Fruit fly (Drosophila melanogaster) whole organism, prepupa: ENCODE data around the gene retinin.

Source experiments
- CG10631 ChIP-seq: fragments of 200-800 bp; sonication (Bioruptor generic); optimal IDR thresholded peaks from 2 replicates; lab custom pipeline; 2016; ENCODE audit warnings: missing biosample characterization, missing genetic modification characterization
- CG10669 ChIP-seq: fragments of 200-800 bp; sonication (Bioruptor generic); optimal IDR thresholded peaks from 3 replicates; lab custom pipeline; 2018; ENCODE audit warnings: missing biosample characterization, mild to moderate bottlenecking, missing genetic modification characterization, moderate library complexity
- CG11294 ChIP-seq: fragments of 200-800 bp; sonication (Bioruptor generic); IDR thresholded peaks from 2 replicates; pipeline ENCODE4 v1.3.6; 2022; ENCODE audit warnings: missing biosample characterization, missing genetic modification characterization
- CG11902 ChIP-seq: fragments of 200-800 bp; sonication (Bioruptor generic); optimal IDR thresholded peaks from 3 replicates; lab custom pipeline; 2016; ENCODE audit warnings: missing biosample characterization, missing genetic modification characterization
- CG15336 ChIP-seq: fragments of 200-800 bp; sonication (Bioruptor generic); IDR thresholded peaks from 2 replicates; pipeline ENCODE4 v1.3.6; 2022; ENCODE audit warnings: missing biosample characterization, missing genetic modification characterization
- CG16779 ChIP-seq: fragments of 200-800 bp; sonication (Bioruptor generic); optimal IDR thresholded peaks from 3 replicates; lab custom pipeline; 2017; ENCODE audit warnings: missing biosample characterization, mild to moderate bottlenecking, missing genetic modification characterization
- CG3032 ChIP-seq: fragments of 200-800 bp; optimal IDR thresholded peaks from 2 replicates; lab custom pipeline; 2019; ENCODE audit warnings: missing biosample characterization, mild to moderate bottlenecking, missing genetic modification characterization, moderate library complexity
- CG34406 ChIP-seq: fragments of 200-800 bp; sonication (Bioruptor generic); optimal IDR thresholded peaks from 3 replicates; lab custom pipeline; 2016; ENCODE audit warnings: missing biosample characterization, missing genetic modification characterization
- CG3919 ChIP-seq: fragments of 200-800 bp; sonication (Bioruptor generic); optimal IDR thresholded peaks from 3 replicates; lab custom pipeline; 2016; ENCODE audit warnings: missing biosample characterization, missing genetic modification characterization
- CG6276 ChIP-seq: fragments of 200-800 bp; sonication (Bioruptor generic); optimal IDR thresholded peaks from 2 replicates; lab custom pipeline; 2017; ENCODE audit warnings: missing biosample characterization, mild to moderate bottlenecking, missing genetic modification characterization
- CG6854 ChIP-seq: fragments of 200-800 bp; sonication (Bioruptor generic); optimal IDR thresholded peaks from 2 replicates; lab custom pipeline; 2017; ENCODE audit warnings: missing biosample characterization, mild to moderate bottlenecking, missing genetic modification characterization
- CG8119 ChIP-seq: fragments of 200-800 bp; sonication (Bioruptor generic); IDR thresholded peaks from 3 replicates; pipeline ENCODE4 v1.3.6; 2022; ENCODE audit warnings: missing biosample characterization, missing genetic modification characterization
- CG8319 ChIP-seq: fragments of 200-800 bp; sonication (Bioruptor generic); optimal IDR thresholded peaks from 3 replicates; lab custom pipeline; 2016; ENCODE audit warnings: missing biosample characterization, missing genetic modification characterization
- CG8632 ChIP-seq: fragments of 200-800 bp; sonication (Bioruptor generic); optimal IDR thresholded peaks from 3 replicates; lab custom pipeline; 2016; ENCODE audit warnings: missing biosample characterization, missing genetic modification characterization
- Eip75B ChIP-seq: fragments of 200-800 bp; sonication (Bioruptor generic); optimal IDR thresholded peaks from 3 replicates; lab custom pipeline; 2016; ENCODE audit warnings: missing biosample characterization, missing genetic modification characterization
- Eip78C ChIP-seq: fragments of 200-800 bp; sonication (Bioruptor generic); peaks from one replicate; lab custom pipeline; 2016; ENCODE audit warnings: missing biosample characterization, missing genetic modification characterization
- Eip93F ChIP-seq: fragments of 200-800 bp; sonication (Bioruptor generic); optimal IDR thresholded peaks from 2 replicates; lab custom pipeline; 2016; ENCODE audit warnings: missing biosample characterization, mild to moderate bottlenecking, missing genetic modification characterization
- Ets21C ChIP-seq: fragments of 200-800 bp; sonication (Bioruptor generic); optimal IDR thresholded peaks from 3 replicates; lab custom pipeline; 2016; ENCODE audit warnings: missing biosample characterization, missing genetic modification characterization
- Lpt ChIP-seq: fragments of 200-800 bp; sonication (Bioruptor generic); optimal IDR thresholded peaks from 3 replicates; lab custom pipeline; 2016; ENCODE audit warnings: missing biosample characterization, missing genetic modification characterization
- Sox14 ChIP-seq: fragments of 200-800 bp; sonication (Bioruptor generic); optimal IDR thresholded peaks from 3 replicates; lab custom pipeline; 2016; ENCODE audit warnings: missing biosample characterization, missing genetic modification characterization
- achi ChIP-seq: fragments of 200-800 bp; sonication (Bioruptor generic); optimal IDR thresholded peaks from 3 replicates; lab custom pipeline; 2016; ENCODE audit warnings: missing biosample characterization, missing genetic modification characterization
- cyc ChIP-seq: fragments of 200-800 bp; sonication (Bioruptor generic); optimal IDR thresholded peaks from 3 replicates; lab custom pipeline; 2016; ENCODE audit warnings: missing biosample characterization, missing genetic modification characterization
- dac ChIP-seq: fragments of 200-800 bp; sonication (Bioruptor generic); optimal IDR thresholded peaks from 2 replicates; lab custom pipeline; 2017; ENCODE audit warnings: missing biosample characterization, mild to moderate bottlenecking, missing genetic modification characterization
- dsx ChIP-seq: fragments of 200-800 bp; optimal IDR thresholded peaks from 3 replicates; lab custom pipeline; 2019; ENCODE audit warnings: missing biosample characterization, mild to moderate bottlenecking, missing genetic modification characterization, moderate library complexity; ENCODE audit not compliant: poor library complexity, severe bottlenecking
- esn ChIP-seq: fragments of 200-800 bp; sonication (Bioruptor generic); optimal IDR thresholded peaks from 2 replicates; lab custom pipeline; 2016; ENCODE audit warnings: missing biosample characterization, mild to moderate bottlenecking, missing genetic modification characterization, moderate library complexity
- fd59A ChIP-seq: fragments of 200-800 bp; sonication (Bioruptor generic); optimal IDR thresholded peaks from 2 replicates; lab custom pipeline; 2017; ENCODE audit warnings: missing biosample characterization, mild to moderate bottlenecking, missing genetic modification characterization, missing genetic modification reagents
- fkh ChIP-seq: fragments of 200-800 bp; sonication (Bioruptor generic); optimal IDR thresholded peaks from 3 replicates; lab custom pipeline; 2017; ENCODE audit warnings: missing biosample characterization, mild to moderate bottlenecking, missing genetic modification characterization, moderate library complexity
- lz ChIP-seq: fragments of 200-800 bp; sonication (Bioruptor generic); optimal IDR thresholded peaks from 3 replicates; lab custom pipeline; 2016; ENCODE audit warnings: missing biosample characterization, missing genetic modification characterization
- net ChIP-seq: fragments of 200-800 bp; sonication (Bioruptor generic); optimal IDR thresholded peaks from 3 replicates; lab custom pipeline; 2016; ENCODE audit warnings: missing biosample characterization, missing genetic modification characterization
- salr ChIP-seq, 2 experiments: fragments of 200-800 bp; sonication (Bioruptor generic); optimal IDR thresholded peaks; 3 replicates each; lab custom pipeline; 2016 to 2018; ENCODE audit warnings: missing biosample characterization in 2 of 2, missing genetic modification characterization in 2 of 2, mild to moderate bottlenecking in 1 of 2
- spab ChIP-seq: fragments of 200-800 bp; sonication (Bioruptor generic); optimal IDR thresholded peaks from 2 replicates; lab custom pipeline; 2017; ENCODE audit warnings: missing biosample characterization, mild to moderate bottlenecking, missing genetic modification characterization, missing genetic modification reagents
- ss ChIP-seq, 2 experiments: fragments of 200-800 bp; sonication (Bioruptor generic); optimal IDR thresholded peaks; 2 replicates in 1 of 2; 3 replicates in 1 of 2; lab custom pipeline; 2017 to 2018; ENCODE audit warnings: mild to moderate bottlenecking in 2 of 2, missing biosample characterization in 2 of 2, missing genetic modification characterization in 2 of 2, moderate library complexity in 1 of 2
- svp ChIP-seq: fragments of 200-800 bp; sonication (Bioruptor generic); peaks from one replicate; lab custom pipeline; 2016; ENCODE audit warnings: missing biosample characterization, missing genetic modification characterization
- topi ChIP-seq: fragments of 200-800 bp; sonication (Bioruptor generic); optimal IDR thresholded peaks from 3 replicates; lab custom pipeline; 2016; ENCODE audit warnings: missing biosample characterization, missing genetic modification characterization
- vri ChIP-seq: fragments of 200-800 bp; sonication (Bioruptor generic); optimal IDR thresholded peaks from 3 replicates; lab custom pipeline; 2016; ENCODE audit warnings: missing biosample characterization, mild to moderate bottlenecking, missing genetic modification characterization

retinin gene

dm6 chr3L:16309972-16310371 lies 21.8 kb upstream of the retinin start (continued):
- TF ChIP-seq fd59A (no peak), salr (GFP tag; optimal IDR thresholded peaks at IDR 0.05; lab: Kevin White, UChicago) (peak in 1 of 2 experiments; percentile 44), CG34406 (GFP tag; lab: Kevin White, UChicago) (no peak), Eip75B (GFP tag; lab: Kevin White, UChicago) (peak; percentile 61), dsx (no peak), dac (GFP tag; lab: Kevin White, UChicago) (peak; percentile 83), CG10631 (peak; percentile 59), CG3032 (no peak), ss (GFP tag; optimal IDR thresholded peaks at IDR 0.05; lab: Kevin White, UChicago) (no peak), cyc (no peak), lz (GFP tag; lab: Kevin White, UChicago) (peak; percentile 52), topi (no peak), fkh (GFP tag; lab: Kevin White, UChicago) (no peak), CG10669 (GFP tag; lab: Kevin White, UChicago) (no peak), Lpt (GFP tag; lab: Kevin White, UChicago) (peak; percentile 56), CG15336 (GFP tag; lab: Robert Waterston, UW) (peak; percentile 82), Eip93F (GFP tag; lab: Kevin White, UChicago) (no peak), CG8319 (GFP tag; lab: Kevin White, UChicago) (no peak), CG8632 (GFP tag; lab: Kevin White, UChicago) (no peak), CG16779 (tag; lab: Kevin White, UChicago) (peak; percentile 37), vri (GFP tag; lab: Kevin White, UChicago) (no peak), Eip78C (GFP tag; lab: Kevin White, UChicago) (peak; percentile 74), CG11294 (GFP tag; lab: Robert Waterston, UW) (peak; percentile 52), CG3919 (peak; percentile 52), net (GFP tag; lab: Kevin White, UChicago) (peak; percentile 29)

- TF ChIP-seq Eip75B (GFP tag; lab: Kevin White, UChicago) = no peak
- peak; percentile 12 for TF ChIP-seq svp (GFP tag; lab: Kevin White, UChicago)
- peak; percentile 8 for TF ChIP-seq achi (GFP tag; lab: Kevin White, UChicago)
- no peak for TF ChIP-seq salr (GFP tag; optimal IDR thresholded peaks at IDR 0.05; lab: Kevin White, UChicago)
Measured at dm6 chr3L:16313985-16314384, 17.7 kb upstream of the retinin start, which contains the start of gene CG13062. CG13062 (plus strand) TSS chr3L:16314285.

DNA sequence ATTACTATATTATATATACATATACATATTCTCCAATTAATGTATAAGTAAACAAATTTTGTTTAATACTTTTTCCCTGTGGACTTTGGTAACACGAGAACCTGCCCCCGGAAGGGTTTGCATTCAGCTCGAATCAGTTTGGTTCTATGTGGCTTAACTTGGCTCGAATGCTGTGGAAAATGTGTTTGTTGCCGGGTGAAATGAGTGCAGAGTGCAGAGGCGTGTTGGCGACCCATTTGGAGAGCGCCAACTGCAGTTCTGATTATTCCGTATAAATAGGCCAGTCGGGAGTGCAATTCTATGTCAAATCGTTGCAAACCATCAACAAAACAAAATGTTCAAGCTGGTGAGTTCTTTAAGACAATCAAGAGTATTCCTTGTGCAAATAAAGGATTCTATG lies 14.0 kb upstream of the retinin start, which contains the start of gene Nplp3:
Gene Nplp3, plus strand, starts transcription at position 301 of the 400 bp plus-strand sequence.
- no peak for TF ChIP-seq CG15336 (GFP tag; lab: Robert Waterston, UW)
- no peak for TF ChIP-seq CG6276 (GFP tag; lab: Kevin White, UChicago)
- TF ChIP-seq achi (GFP tag; lab: Kevin White, UChicago) = no peak
- TF ChIP-seq Sox14 = no peak
- TF ChIP-seq CG3919 = no peak
- TF ChIP-seq Ets21C (GFP tag; lab: Kevin White, UChicago) = no peak
- TF ChIP-seq spab (GFP tag; lab: Kevin White, UChicago) = no peak
- TF ChIP-seq CG11902 (GFP tag; lab: Kevin White, UChicago) = no peak
- no peak for TF ChIP-seq CG6854 (GFP tag; lab: Kevin White, UChicago)
- TF ChIP-seq CG10631 = no peak
- TF ChIP-seq svp (GFP tag; lab: Kevin White, UChicago) = no peak
- no peak for TF ChIP-seq CG8119 (GFP tag; lab: Robert Waterston, UW)
- no peak for TF ChIP-seq esn
- no peak for TF ChIP-seq ss (GFP tag; optimal IDR thresholded peaks at IDR 0.05; lab: Kevin White, UChicago)
- no peak for TF ChIP-seq CG34406 (GFP tag; lab: Kevin White, UChicago)

DNA sequence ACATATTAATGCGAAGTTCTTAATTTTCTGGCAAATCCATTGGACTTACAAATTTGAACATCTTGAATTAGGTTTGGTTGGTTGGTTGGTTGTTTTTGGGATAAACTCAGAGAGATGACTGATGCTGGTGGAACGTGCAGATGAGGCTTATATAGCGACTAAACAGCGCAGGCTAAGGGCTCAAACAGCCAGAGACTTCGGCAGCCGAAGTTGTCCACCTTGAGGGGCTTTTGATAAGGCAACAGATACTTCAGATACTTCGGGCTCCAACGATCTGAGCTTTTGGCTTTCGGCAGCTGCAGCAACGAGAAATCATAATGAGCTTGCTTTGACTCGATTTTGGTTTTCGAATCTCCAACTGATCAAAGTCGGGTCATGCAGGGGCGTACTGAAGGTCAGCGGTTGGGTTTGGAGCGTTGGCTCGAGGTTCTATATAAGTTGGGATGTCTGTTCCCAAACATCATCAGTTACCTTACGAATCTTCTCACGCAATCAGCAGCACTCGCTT lies 12.3 kb upstream of the retinin start, which contains the start of the genes CG13041 and CG13060:
Gene CG13041, minus strand, starts transcription at position 128 of the 508 bp plus-strand sequence.
Gene CG13060, plus strand, starts transcription at position 458 of the 508 bp plus-strand sequence.
- TF ChIP-seq lz (GFP tag; lab: Kevin White, UChicago) (no peak), topi (no peak), CG3919 (no peak), CG10631 (no peak)
